Fruit fly (Drosophila melanogaster): ENCODE measurements around the gene CG7059.

The CG7059 gene

dm6 chr3R:22367126-22368076 is 22.2 kb upstream of the CG7059 start, which contains the start of the genes Polr3F and PyK (continued):
- TF ChIP-seq Dref (GFP tag; IDR thresholded peaks at IDR 0.05) (no peak), HmgD (GFP tag; optimal IDR thresholded peaks at IDR 0.05) (no peak), nmo (GFP tag; optimal IDR thresholded peaks at IDR 0.05) (peak; percentile 54), CG18262 (tag; optimal IDR thresholded peaks at IDR 0.05) (peak; percentile 34), CG10979 (tag; optimal IDR thresholded peaks at IDR 0.05) (peak; percentile 1), Taf1 (GFP tag; IDR thresholded peaks at IDR 0.05) (no peak), D (optimal IDR thresholded peaks at IDR 0.05) (no peak), D (GFP tag; optimal IDR thresholded peaks at IDR 0.05) (no peak), CG14050 (GFP tag; IDR thresholded peaks at IDR 0.05) (no peak), dimm (GFP tag; IDR thresholded peaks at IDR 0.05) (no peak), org-1 (GFP tag; optimal IDR thresholded peaks at IDR 0.05) (no peak), CG14965 (GFP tag; optimal IDR thresholded peaks at IDR 0.05; ENCODE audit: borderline replicate concordance) (no peak), insv (GFP tag; optimal IDR thresholded peaks at IDR 0.05) (peak; percentile 68 to 95), CG7839 (tag; optimal IDR thresholded peaks at IDR 0.05) (peak; percentile 28), fru (optimal IDR thresholded peaks at IDR 0.05) (no peak), Rfx (GFP tag; IDR thresholded peaks at IDR 0.05) (no peak), CrebB (tag; optimal IDR thresholded peaks at IDR 0.05) (no peak), D19A (tag; optimal IDR thresholded peaks at IDR 0.05) (peak; percentile 7), cg (GFP tag; optimal IDR thresholded peaks at IDR 0.05) (peak; percentile 25), cato (GFP tag; optimal IDR thresholded peaks at IDR 0.05; ENCODE audit: borderline replicate concordance) (no peak), CG12744 (GFP tag; optimal IDR thresholded peaks at IDR 0.05) (no peak), CG9437 (GFP tag; optimal IDR thresholded peaks at IDR 0.05) (no peak), wek (GFP tag; optimal IDR thresholded peaks at IDR 0.05) (peak; percentile 96), Sry-δ (GFP tag; optimal IDR thresholded peaks at IDR 0.05) (no peak), gsb-n (tag; optimal IDR thresholded peaks at IDR 0.05) (peak; percentile 13), CG12155 (GFP tag; optimal IDR thresholded peaks at IDR 0.05) (peak; percentile 5), her (GFP tag; optimal IDR thresholded peaks at IDR 0.05) (no peak), Adf1 (GFP tag; IDR thresholded peaks at IDR 0.05) (no peak), da (GFP tag; optimal IDR thresholded peaks at IDR 0.05) (no peak), Fer3 (tag; optimal IDR thresholded peaks at IDR 0.05) (peak; percentile 40), CG5180 (GFP tag; optimal IDR thresholded peaks at IDR 0.05) (no peak), CG18476 (GFP tag; optimal IDR thresholded peaks at IDR 0.05) (peak; percentile 24), jumu (GFP tag; optimal IDR thresholded peaks at IDR 0.05) (peak; percentile 9), zfh2 (GFP tag; optimal IDR thresholded peaks at IDR 0.05) (peak; percentile 15), E2f2 (GFP tag; IDR thresholded peaks at IDR 0.05) (peak; percentile 71), CG9727 (GFP tag; optimal IDR thresholded peaks at IDR 0.05) (peak; percentile 41), CG34224 (GFP tag; IDR thresholded peaks at IDR 0.05; ENCODE audit: partially characterized antibody) (no peak), so (GFP tag; IDR thresholded peaks at IDR 0.05) (no peak), CG16863 (GFP tag; optimal IDR thresholded peaks at IDR 0.05) (peak; percentile 3), Optix (GFP tag; IDR thresholded peaks at IDR 0.05) (no peak), CG16779 (GFP tag; IDR thresholded peaks at IDR 0.05) (no peak), hkb (optimal IDR thresholded peaks at IDR 0.05) (no peak), hkb (GFP tag; IDR thresholded peaks at IDR 0.05) (peak; percentile 28), lab (GFP tag; optimal IDR thresholded peaks at IDR 0.05) (peak; percentile 43), sna (GFP tag; IDR thresholded peaks at IDR 0.05; ENCODE audit: partially characterized antibody) (0 out of 2 replicates have a peak, but pooled peaks have one; percentile 17), Dll (GFP tag; IDR thresholded peaks at IDR 0.05; ENCODE audit: partially characterized antibody) (no peak), CG12769 (tag; optimal IDR thresholded peaks at IDR 0.05) (no peak), CG11695 (GFP tag; IDR thresholded peaks at IDR 0.05) (no peak), CG9876 (GFP tag; optimal IDR thresholded peaks at IDR 0.05) (no peak), CG13287 (GFP tag; IDR thresholded peaks at IDR 0.05; ENCODE audit: partially characterized antibody) (peak; percentile 50)
